Worm (Caenorhabditis elegans) whole organism, L3 larva: ENCODE results near the gene Y16B4A.2.

Experiments used
- ZK546.5 ChIP-seq: sonication (generic microtip); optimal IDR thresholded peaks from 2 replicates; lab custom pipeline; 2017; ENCODE audit warnings: missing biosample characterization, missing genetic modification characterization
- ama-1 ChIP-seq: fragments of 150-350 bp; optimal IDR thresholded peaks from 2 replicates; lab custom pipeline; 2018
- egl-27 ChIP-seq: sonication (generic microtip); optimal IDR thresholded peaks from 4 replicates; lab custom pipeline; 2017; ENCODE audit warnings: missing biosample characterization, missing genetic modification reagents, missing genetic modification characterization
- elt-3 ChIP-seq, 3 experiments: fragments of 150-350 bp in 1 of 3; sonication (generic microtip) in 2 of 3; optimal IDR thresholded peaks; 2 replicates in 2 of 3; 4 replicates in 1 of 3; lab custom pipeline; 2014 to 2017; ENCODE audit warnings: missing biosample characterization in 3 of 3, missing genetic modification characterization in 3 of 3
- fkh-2 ChIP-seq: fragments of 150-350 bp; optimal IDR thresholded peaks from 2 replicates; lab custom pipeline; 2014; ENCODE audit warnings: missing biosample characterization, missing genetic modification reagents, missing genetic modification characterization
- lin-39 ChIP-seq: fragments of 150-350 bp; optimal IDR thresholded peaks from 2 replicates; lab custom pipeline; 2018; ENCODE audit warnings: missing biosample characterization, missing genetic modification reagents, missing genetic modification characterization
- nhr-12 ChIP-seq: fragments of 150-350 bp; optimal IDR thresholded peaks from 2 replicates; lab custom pipeline; 2014; ENCODE audit warnings: missing biosample characterization, missing genetic modification characterization
- nhr-23 ChIP-seq: fragments of 150-350 bp; optimal IDR thresholded peaks from 2 replicates; lab custom pipeline; 2014; ENCODE audit warnings: missing biosample characterization, missing genetic modification reagents, missing genetic modification characterization
- pqm-1 ChIP-seq: fragments of 150-350 bp; optimal IDR thresholded peaks from 2 replicates; lab custom pipeline; 2017; ENCODE audit warnings: missing biosample characterization, missing genetic modification characterization, inconsistent platforms
- sea-2 ChIP-seq: fragments of 150-350 bp; sonication (generic microtip); optimal IDR thresholded peaks from 4 replicates; lab custom pipeline; 2014; ENCODE audit warnings: missing biosample characterization, missing genetic modification reagents, missing genetic modification characterization
- unc-62 ChIP-seq: fragments of 150-350 bp; sonication (generic microtip); optimal IDR thresholded peaks from 4 replicates; lab custom pipeline; 2014; ENCODE audit warnings: missing biosample characterization, missing genetic modification reagents, missing genetic modification characterization

- TF ChIP-seq sea-2 (GFP tag; lab: Kevin White, UChicago), result no peak
- no peak for TF ChIP-seq fkh-2 (tag; lab: Kevin White, UChicago)
- no peak for TF ChIP-seq ZK546.5 (tag; lab: Kevin White, UChicago)
- TF ChIP-seq nhr-12, result no peak
- TF ChIP-seq lin-39 (tag; lab: Kevin White, UChicago), result peak; percentile 61
- peak; percentile 6 for TF ChIP-seq pqm-1 (tag; lab: Kevin White, UChicago)
- TF ChIP-seq ama-1 (lab: Kevin White, UChicago), result no peak
- no peak for TF ChIP-seq unc-62 (GFP tag; lab: Kevin White, UChicago)
- TF ChIP-seq egl-27 (tag; lab: Kevin White, UChicago), result no peak
- no peak for TF ChIP-seq nhr-23
- TF ChIP-seq elt-3 (tag; optimal IDR thresholded peaks at IDR 0.05; lab: Kevin White, UChicago), result no peak
These were observed 33.1 kb upstream of the Y16B4A.2 start for ce11 chrX:14804706-14805105.
